Fruit fly (Drosophila melanogaster) whole organism, embryonic: Measurements from ENCODE around the gene CG4009.

ENCODE experiments used
- Atf6 ChIP-seq: fragments of 200-800 bp; sonication (Bioruptor generic); IDR thresholded peaks from 2 replicates; pipeline ENCODE4 v1.3.6; 2022; ENCODE audit warnings: missing biosample characterization, missing genetic modification characterization
- BEAF-32 ChIP-seq: fragments of 200-800 bp; sonication (Bioruptor generic); optimal IDR thresholded peaks from 3 replicates; lab custom pipeline; 2017; ENCODE audit warnings: missing biosample characterization, missing genetic modification characterization, mild to moderate bottlenecking, moderate library complexity, missing genetic modification reagents
- Blimp-1 ChIP-seq: fragments of 200-800 bp; sonication (Bioruptor generic); optimal IDR thresholded peaks from 3 replicates; lab custom pipeline; 2018; ENCODE audit warnings: missing biosample characterization, missing genetic modification characterization, mild to moderate bottlenecking, moderate library complexity, missing genetic modification reagents
- CG10543 ChIP-seq: fragments of 200-800 bp; sonication (Bioruptor generic); optimal IDR thresholded peaks from 3 replicates; lab custom pipeline; 2017; ENCODE audit warnings: missing biosample characterization, mild to moderate bottlenecking, missing genetic modification characterization, moderate library complexity
- CG11456 ChIP-seq: fragments of 200-800 bp; sonication (Bioruptor generic); IDR thresholded peaks from 3 replicates; pipeline ENCODE4 v1.3.6; 2022; ENCODE audit warnings: missing biosample characterization, missing genetic modification characterization
- CG11695 ChIP-seq: fragments of 200-800 bp; sonication (Bioruptor generic); IDR thresholded peaks from 3 replicates; pipeline ENCODE4 v1.3.6; 2022; ENCODE audit warnings: missing biosample characterization, missing genetic modification characterization
- CG12236 ChIP-seq: fragments of 200-800 bp; sonication (Bioruptor generic); optimal IDR thresholded peaks from 2 replicates; lab custom pipeline; 2016; ENCODE audit warnings: missing biosample characterization, missing genetic modification characterization
- CG13424 ChIP-seq: fragments of 200-800 bp; sonication (Bioruptor generic); optimal IDR thresholded peaks from 2 replicates; lab custom pipeline; 2019; ENCODE audit warnings: missing biosample characterization, mild to moderate bottlenecking, missing genetic modification characterization, moderate library complexity
- CG14441 ChIP-seq: fragments of 200-800 bp; sonication (Bioruptor generic); IDR thresholded peaks from 2 replicates; pipeline ENCODE4 v1.3.6; 2022; ENCODE audit warnings: missing biosample characterization, missing genetic modification characterization
- CG1603 ChIP-seq: fragments of 200-800 bp; sonication (Bioruptor generic); optimal IDR thresholded peaks from 2 replicates; lab custom pipeline; 2019; ENCODE audit warnings: missing biosample characterization, mild to moderate bottlenecking, missing genetic modification characterization, moderate library complexity
- CG17361 ChIP-seq: fragments of 200-800 bp; sonication (Bioruptor generic); IDR thresholded peaks from 3 replicates; pipeline ENCODE4 v1.3.6; 2022; ENCODE audit warnings: missing biosample characterization, missing genetic modification characterization
- CG17612 ChIP-seq: fragments of 200-800 bp; sonication (Bioruptor generic); IDR thresholded peaks from 2 replicates; pipeline ENCODE4 v1.3.6; 2022; ENCODE audit warnings: missing biosample characterization, missing genetic modification characterization
- CG18011 ChIP-seq: fragments of 200-800 bp; sonication (Bioruptor generic); optimal IDR thresholded peaks from 2 replicates; lab custom pipeline; 2017; ENCODE audit warnings: missing biosample characterization, missing genetic modification characterization, mild to moderate bottlenecking, moderate library complexity, missing genotype
- CG34224 ChIP-seq: fragments of 200-800 bp; sonication (Bioruptor generic); IDR thresholded peaks from 3 replicates; pipeline ENCODE4 v1.3.6; 2022; ENCODE audit warnings: missing biosample characterization, missing genetic modification characterization; ENCODE audit not compliant: partially characterized antibody
- CG4404 ChIP-seq: fragments of 200-800 bp; sonication (Bioruptor generic); IDR thresholded peaks from 2 replicates; pipeline ENCODE4 v1.3.6; 2022; ENCODE audit warnings: missing biosample characterization, missing genetic modification characterization
- CG4707 ChIP-seq: fragments of 200-800 bp; sonication (Bioruptor generic); optimal IDR thresholded peaks from 2 replicates; lab custom pipeline; 2018; ENCODE audit warnings: missing biosample characterization, mild to moderate bottlenecking, missing genetic modification characterization, moderate library complexity
- CG8944 ChIP-seq: fragments of 200-800 bp; sonication (Bioruptor generic); optimal IDR thresholded peaks from 3 replicates; lab custom pipeline; 2016; ENCODE audit warnings: missing biosample characterization, missing genetic modification characterization
- CG9609 ChIP-seq: fragments of 200-800 bp; sonication (Bioruptor generic); optimal IDR thresholded peaks from 3 replicates; lab custom pipeline; 2016; ENCODE audit warnings: missing biosample characterization, missing genetic modification characterization
- CrebB ChIP-seq: fragments of 200-800 bp; sonication (Bioruptor generic); optimal IDR thresholded peaks from 3 replicates; lab custom pipeline; 2018; ENCODE audit warnings: missing biosample characterization, mild to moderate bottlenecking, missing genetic modification characterization
- D19B ChIP-seq: fragments of 200-800 bp; sonication (Bioruptor generic); optimal IDR thresholded peaks from 2 replicates; lab custom pipeline; 2017; ENCODE audit warnings: missing biosample characterization, mild to moderate bottlenecking, missing genetic modification characterization
- Doc2 ChIP-seq: fragments of 200-800 bp; sonication (Bioruptor generic); IDR thresholded peaks from 2 replicates; pipeline ENCODE4 v1.3.6; 2022; ENCODE audit warnings: missing biosample characterization, missing genetic modification characterization
- Fer3 ChIP-seq: fragments of 200-800 bp; sonication (Bioruptor generic); optimal IDR thresholded peaks from 2 replicates; lab custom pipeline; 2018; ENCODE audit warnings: missing biosample characterization, mild to moderate bottlenecking, missing genetic modification characterization, moderate library complexity
- HLH3B ChIP-seq: fragments of 200-800 bp; sonication (Bioruptor generic); IDR thresholded peaks from 2 replicates; pipeline ENCODE4 v1.3.6; 2022; ENCODE audit warnings: missing biosample characterization, missing genetic modification characterization
- Med ChIP-seq: fragments of 200-800 bp; sonication (Bioruptor generic); peaks from one replicate; lab custom pipeline; 2016; ENCODE audit warnings: missing biosample characterization, missing genetic modification characterization, mild to moderate bottlenecking, inconsistent platforms, moderate library complexity
- NK7.1 ChIP-seq: fragments of 200-800 bp; sonication (Bioruptor generic); optimal IDR thresholded peaks from 3 replicates; lab custom pipeline; 2016; ENCODE audit warnings: missing biosample characterization, missing genetic modification characterization
- Ptx1 ChIP-seq: fragments of 200-800 bp; sonication (Bioruptor generic); IDR thresholded peaks from 2 replicates; pipeline ENCODE4 v1.3.6; 2022; ENCODE audit warnings: missing biosample characterization, missing genetic modification characterization
- Sin3A ChIP-seq: fragments of >200 bp; optimal IDR thresholded peaks from 2 replicates; lab custom pipeline; 2018
- Sox102F ChIP-seq: fragments of 200-800 bp; sonication (Bioruptor generic); optimal IDR thresholded peaks from 2 replicates; lab custom pipeline; 2018; ENCODE audit warnings: missing biosample characterization, mild to moderate bottlenecking, missing genetic modification characterization, moderate library complexity
- TFAM ChIP-seq: fragments of 200-800 bp; sonication (Bioruptor generic); optimal IDR thresholded peaks from 2 replicates; lab custom pipeline; 2017; ENCODE audit warnings: missing biosample characterization, missing genetic modification characterization, inconsistent platforms
- bcd ChIP-seq: fragments of 200-800 bp; sonication (Bioruptor generic); optimal IDR thresholded peaks from 2 replicates; lab custom pipeline; 2017; ENCODE audit warnings: missing biosample characterization, mild to moderate bottlenecking, missing genetic modification characterization
- caup ChIP-seq: fragments of 200-800 bp; sonication (Bioruptor generic); optimal IDR thresholded peaks from 3 replicates; lab custom pipeline; 2017; ENCODE audit warnings: missing biosample characterization, mild to moderate bottlenecking, missing genetic modification characterization, moderate library complexity; ENCODE audit not compliant: severe bottlenecking
- dati ChIP-seq: fragments of 200-800 bp; sonication (Bioruptor generic); IDR thresholded peaks from 2 replicates; pipeline ENCODE4 v1.3.6; 2022; ENCODE audit warnings: missing biosample characterization, missing genetic modification characterization
- dimm ChIP-seq: fragments of 200-800 bp; sonication (Bioruptor generic); IDR thresholded peaks from 2 replicates; pipeline ENCODE4 v1.3.6; 2022; ENCODE audit warnings: missing biosample characterization, missing genetic modification characterization
- dm ChIP-seq: fragments of 200-800 bp; sonication (Bioruptor generic); optimal IDR thresholded peaks from 3 replicates; lab custom pipeline; 2016; ENCODE audit warnings: missing biosample characterization, missing genetic modification characterization
- dmrt99B ChIP-seq: fragments of 200-800 bp; sonication (Bioruptor generic); optimal IDR thresholded peaks from 2 replicates; lab custom pipeline; 2018; ENCODE audit warnings: missing biosample characterization, mild to moderate bottlenecking, missing genetic modification characterization, moderate library complexity
- dysf ChIP-seq: fragments of 200-800 bp; sonication (Bioruptor generic); IDR thresholded peaks from 3 replicates; pipeline ENCODE4 v1.3.6; 2022; ENCODE audit warnings: missing biosample characterization, missing genetic modification characterization
- esg ChIP-seq: fragments of 200-800 bp; sonication (Bioruptor generic); conservative IDR thresholded peaks from 2 replicates; pipeline ENCODE4 v1.3.6; 2022; ENCODE audit warnings: missing biosample characterization, missing genetic modification characterization
- exex ChIP-seq: fragments of 200-800 bp; sonication (Bioruptor generic); optimal IDR thresholded peaks from 4 replicates; lab custom pipeline; 2018; ENCODE audit warnings: missing biosample characterization, mild to moderate bottlenecking, missing genetic modification characterization, moderate library complexity
- gem ChIP-seq: fragments of 200-800 bp; sonication (Bioruptor generic); optimal IDR thresholded peaks from 2 replicates; lab custom pipeline; 2019; ENCODE audit warnings: missing biosample characterization, mild to moderate bottlenecking, missing genetic modification characterization, moderate library complexity
- h ChIP-seq: fragments of >200 bp; optimal IDR thresholded peaks from 2 replicates; lab custom pipeline; 2017
- hkb ChIP-seq, 2 experiments: fragments of 200-800 bp in 1 of 2; fragments of >200 bp in 1 of 2; sonication (Bioruptor generic) in 1 of 2; IDR thresholded peaks in 1 of 2; optimal IDR thresholded peaks in 1 of 2; 2 replicates each; pipeline versions ENCODE4 v1.3.6 to Lab custom; 2017 to 2022; ENCODE audit warnings: missing biosample characterization in 1 of 2, missing genetic modification characterization in 1 of 2
- lbe ChIP-seq: fragments of 200-800 bp; sonication (Bioruptor generic); optimal IDR thresholded peaks from 2 replicates; lab custom pipeline; 2016; ENCODE audit warnings: missing biosample characterization, mild to moderate bottlenecking, missing genetic modification characterization
- pan ChIP-seq, 4 experiments: fragments of >200 bp in 3 of 4; fragments of 200-800 bp in 1 of 4; sonication (Bioruptor generic) in 1 of 4; optimal IDR thresholded peaks in 3 of 4; IDR thresholded peaks in 1 of 4; 2 replicates each; pipeline versions ENCODE4 v1.3.6 to Lab custom; 2017 to 2022; ENCODE audit warnings: missing biosample characterization in 2 of 4, missing genetic modification characterization in 2 of 4, mixed read lengths in 1 of 4
- row ChIP-seq: fragments of 200-800 bp; sonication (Bioruptor generic); IDR thresholded peaks from 3 replicates; pipeline ENCODE4 v1.3.6; 2022; ENCODE audit warnings: missing biosample characterization, missing genetic modification characterization
- slbo ChIP-seq: fragments of 200-800 bp; sonication (Bioruptor generic); IDR thresholded peaks from 2 replicates; pipeline ENCODE4 v1.3.6; 2022; ENCODE audit warnings: missing biosample characterization, missing genetic modification characterization
- vvl ChIP-seq: fragments of 200-800 bp; sonication (Bioruptor generic); IDR thresholded peaks from 2 replicates; pipeline ENCODE4 v1.3.6; 2022; ENCODE audit warnings: missing biosample characterization, missing genetic modification characterization
- yki ChIP-seq: fragments of >200 bp; optimal IDR thresholded peaks from 3 replicates; lab custom pipeline; 2018
- zfh1 ChIP-seq: fragments of 200-800 bp; sonication (Bioruptor generic); IDR thresholded peaks from 3 replicates; pipeline ENCODE4 v1.3.6; 2022; ENCODE audit warnings: missing biosample characterization, missing genetic modification characterization
- zfh2 ChIP-seq: fragments of 200-800 bp; sonication (Bioruptor generic); optimal IDR thresholded peaks from 2 replicates; lab custom pipeline; 2016; ENCODE audit warnings: missing biosample characterization, missing genetic modification characterization

The CG4009 gene

DNA sequence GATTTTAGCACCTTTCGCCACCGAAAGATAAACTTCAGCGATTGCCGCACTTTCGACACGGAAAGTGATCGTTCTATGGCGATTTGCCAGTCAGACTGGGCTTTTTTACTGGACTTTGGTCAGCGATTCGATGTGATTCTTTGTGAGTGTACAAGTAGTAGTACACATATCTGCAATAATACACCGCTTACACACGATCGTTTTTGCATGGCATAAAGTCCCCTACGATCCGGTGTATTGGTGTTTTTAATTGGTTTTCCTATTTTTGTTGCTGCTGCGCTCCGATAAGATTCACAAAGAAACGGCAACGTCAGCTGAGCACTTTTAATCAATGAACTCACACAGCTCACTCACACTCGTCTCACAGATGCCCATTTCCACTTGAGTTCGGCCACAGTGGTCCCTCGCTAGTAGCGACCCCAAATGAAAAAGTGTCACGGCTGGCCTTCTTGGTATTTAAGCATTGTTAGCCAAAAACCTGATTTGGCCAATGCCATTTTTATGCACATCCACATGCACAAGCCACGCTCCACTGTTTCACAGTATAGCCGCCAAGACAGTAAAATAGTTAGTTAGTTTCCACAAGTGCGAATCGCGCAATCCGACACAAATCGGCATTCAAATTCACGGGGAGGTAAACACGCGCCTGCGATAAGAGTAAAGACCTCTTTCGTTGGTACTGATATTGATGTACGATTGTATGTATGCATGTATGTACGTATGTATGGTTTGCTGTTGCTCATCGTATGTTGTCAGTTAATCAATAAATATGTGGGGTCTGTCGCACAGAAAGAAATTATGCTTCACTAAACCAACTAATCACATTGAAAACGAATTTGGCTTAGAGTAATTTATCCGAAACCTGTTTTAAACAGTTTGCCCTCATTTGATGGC lies 49.4 kb downstream of the CG4009 start (continued):
- TF ChIP-seq CG9609 (GFP tag; lab: Kevin White, UChicago) (peak; percentile 92), CG12236 (GFP tag; lab: Kevin White, UChicago) (peak; percentile 72), Doc2 (GFP tag; lab: Robert Waterston, UW) (peak; percentile 92), CG14441 (GFP tag; lab: Robert Waterston, UW) (peak; percentile 98), pan (optimal IDR thresholded peaks at IDR 0.05; lab: Kevin White, UChicago) (no peak), pan (GFP tag; optimal IDR thresholded peaks at IDR 0.05 in 1 of 2, IDR thresholded peaks at IDR 0.05 in 1 of 2) (peak in 1 of 2 experiments; percentile 96), zfh1 (peak; percentile 94), CG8944 (GFP tag; lab: Kevin White, UChicago) (peak; percentile 81), dati (GFP tag; lab: Robert Waterston, UW) (peak; percentile 77), CG11456 (GFP tag; lab: Robert Waterston, UW) (peak; percentile 98), yki (no peak), Atf6 (peak; percentile 98), Sin3A (lab: Kevin White, UChicago) (no peak), CG17361 (GFP tag; lab: Robert Waterston, UW) (peak; percentile 63; the same call in 2 of the 3 replicates), CG1603 (peak; percentile 91), exex (tag; lab: Kevin White, UChicago) (peak; percentile 96), CG34224 (GFP tag; lab: Robert Waterston, UW) (no peak), D19B (GFP tag; lab: Kevin White, UChicago) (peak; percentile 85), BEAF-32 (GFP tag; lab: Kevin White, UChicago) (peak; percentile 20), TFAM (peak; percentile 30), dimm (GFP tag; lab: Robert Waterston, UW) (peak; percentile 95), caup (GFP tag; lab: Kevin White, UChicago) (peak; percentile 95), CrebB (peak; percentile 93), NK7.1 (GFP tag; lab: Kevin White, UChicago) (peak; percentile 93), dm (GFP tag; lab: Kevin White, UChicago) (peak; percentile 81), Fer3 (peak; percentile 95), zfh2 (GFP tag; lab: Kevin White, UChicago) (peak; percentile 98), CG10543 (GFP tag; lab: Kevin White, UChicago) (peak; percentile 98), h (lab: Kevin White, UChicago) (no peak), bcd (peak; percentile 93)

DNA sequence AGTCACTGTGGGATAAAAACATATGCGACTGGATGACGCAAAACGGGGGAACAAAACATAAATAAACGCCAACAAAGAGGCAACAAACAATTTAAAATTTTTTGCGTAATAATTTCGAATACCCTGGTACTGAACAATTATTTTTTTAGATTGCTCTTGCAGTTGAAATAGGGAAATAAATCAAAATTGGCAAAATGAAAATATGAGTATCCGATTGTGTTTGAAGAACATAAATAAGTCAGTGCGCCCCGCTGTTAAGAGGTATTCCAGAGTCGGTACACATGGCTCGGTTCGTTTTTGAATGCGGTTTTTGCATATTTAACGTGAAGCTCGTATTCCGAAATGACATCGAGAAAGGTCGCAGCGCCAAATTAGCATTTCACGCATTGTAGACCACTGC lies 50.3 kb downstream of the CG4009 start:
- TF ChIP-seq gem (tag; lab: Kevin White, UChicago) (peak; percentile 19), CG17612 (GFP tag; lab: Robert Waterston, UW) (no peak), Med (GFP tag; lab: Kevin White, UChicago) (peak; percentile 78), dmrt99B (peak; percentile 29), Ptx1 (peak; percentile 26; the same call in 1 of the 2 replicates), esg (GFP tag; lab: Robert Waterston, UW) (no peak), CG13424 (no peak), D19B (GFP tag; lab: Kevin White, UChicago) (peak; percentile 82), row (GFP tag; lab: Robert Waterston, UW) (peak; percentile 45), CG18011 (GFP tag; lab: Kevin White, UChicago) (no peak), CG4404 (no peak), dysf (GFP tag; lab: Robert Waterston, UW) (0 out of 3 replicates have a peak, but pooled peaks have one; percentile 35), slbo (GFP tag; lab: Robert Waterston, UW) (peak; percentile 49; the same call in 1 of the 2 replicates), CG11695 (GFP tag; lab: Robert Waterston, UW) (no peak), CG4707 (GFP tag; lab: Kevin White, UChicago) (no peak), CG14441 (GFP tag; lab: Robert Waterston, UW) (peak; percentile 52), Blimp-1 (GFP tag; lab: Kevin White, UChicago) (no peak), Sox102F (GFP tag; lab: Kevin White, UChicago) (peak; percentile 26), vvl (GFP tag; lab: Robert Waterston, UW) (peak; percentile 64), hkb (optimal IDR thresholded peaks at IDR 0.05; lab: Kevin White, UChicago) (no peak), hkb (GFP tag; IDR thresholded peaks at IDR 0.05; lab: Robert Waterston, UW) (peak; percentile 27; the same call in 1 of the 2 replicates), lbe (GFP tag; lab: Kevin White, UChicago) (peak; percentile 12), HLH3B (GFP tag; lab: Robert Waterston, UW) (peak; percentile 8; the same call in 1 of the 2 replicates)
